Fruit fly (Drosophila melanogaster): Measurements from ENCODE around the gene CG5984.

The CG5984 gene

dm6 chr3R:27238438-27239301, 9.1 kb downstream of the CG5984 start, which contains the start of the genes CG31064 and PolA2 (continued):
- TF ChIP-seq sd (tag; optimal IDR thresholded peaks at IDR 0.05) (no peak), wor (GFP tag; IDR thresholded peaks at IDR 0.05) (no peak), CG32767 (GFP tag; IDR thresholded peaks at IDR 0.05) (no peak), CG3407 (GFP tag; optimal IDR thresholded peaks at IDR 0.05) (no peak), CG4854 (GFP tag; optimal IDR thresholded peaks at IDR 0.05) (no peak), shn (GFP tag; optimal IDR thresholded peaks at IDR 0.05) (no peak), Hr51 (GFP tag; optimal IDR thresholded peaks at IDR 0.05) (no peak), CG6272 (GFP tag; IDR thresholded peaks at IDR 0.05) (no peak), Sry-δ (GFP tag; optimal IDR thresholded peaks at IDR 0.05) (peak; percentile 94), CG31224 (GFP tag; IDR thresholded peaks at IDR 0.05) (no peak), CG1529 (GFP tag; optimal IDR thresholded peaks at IDR 0.05) (no peak), lola (GFP tag; optimal IDR thresholded peaks at IDR 0.05) (no peak), tgo (GFP tag; IDR thresholded peaks at IDR 0.05) (no peak), trem (tag; optimal IDR thresholded peaks at IDR 0.05) (peak; percentile 66), sim (GFP tag; IDR thresholded peaks at IDR 0.05) (no peak), CG8388 (GFP tag; optimal IDR thresholded peaks at IDR 0.05) (no peak), CG11696 (GFP tag; IDR thresholded peaks at IDR 0.05) (no peak), E2f1 (GFP tag; IDR thresholded peaks at IDR 0.05) (peak; percentile 67; the same call in 1 of the 2 replicates), Lpt (GFP tag; optimal IDR thresholded peaks at IDR 0.05) (no peak), NFAT (GFP tag; IDR thresholded peaks at IDR 0.05) (no peak), CG17802 (tag; optimal IDR thresholded peaks at IDR 0.05) (no peak), YL-1 (GFP tag; optimal IDR thresholded peaks at IDR 0.05) (peak; percentile 49), Nf-YA (GFP tag; IDR thresholded peaks at IDR 0.05) (no peak), Fer1 (GFP tag; optimal IDR thresholded peaks at IDR 0.05) (no peak), crol (GFP tag; IDR thresholded peaks at IDR 0.05) (no peak), gcm2 (GFP tag; optimal IDR thresholded peaks at IDR 0.05) (no peak), croc (GFP tag; conservative IDR thresholded peaks at IDR 0.05) (no peak), CG31388 (GFP tag; optimal IDR thresholded peaks at IDR 0.05) (no peak), CG7556 (GFP tag; optimal IDR thresholded peaks at IDR 0.05) (no peak), zen2 (GFP tag; IDR thresholded peaks at IDR 0.05; ENCODE audit: partially characterized antibody) (peak; percentile 90), CG8359 (GFP tag; optimal IDR thresholded peaks at IDR 0.05; ENCODE audit: borderline replicate concordance) (no peak), CG13624 (GFP tag; optimal IDR thresholded peaks at IDR 0.05) (peak; percentile 7), Optix (GFP tag; IDR thresholded peaks at IDR 0.05) (0 out of 3 replicates have a peak, but pooled peaks have one; percentile 5), CG7987 (GFP tag; optimal IDR thresholded peaks at IDR 0.05) (peak; percentile 11), ac (GFP tag; optimal IDR thresholded peaks at IDR 0.05) (peak; percentile 71), insv (GFP tag; optimal IDR thresholded peaks at IDR 0.05) (no peak), Opbp (GFP tag; IDR thresholded peaks at IDR 0.05; ENCODE audit: partially characterized antibody) (peak; percentile 80), tin (GFP tag; optimal IDR thresholded peaks at IDR 0.05) (no peak), ab (GFP tag; optimal IDR thresholded peaks at IDR 0.05) (no peak), CG14860 (GFP tag; IDR thresholded peaks at IDR 0.05; ENCODE audit: partially characterized antibody) (peak; percentile 79; the same call in 2 of the 3 replicates), CHES-1-like (GFP tag; optimal IDR thresholded peaks at IDR 0.05) (peak; percentile 29), grn (GFP tag; optimal IDR thresholded peaks at IDR 0.05) (no peak), CG13775 (GFP tag; optimal IDR thresholded peaks at IDR 0.05) (no peak), tio (GFP tag; optimal IDR thresholded peaks at IDR 0.05) (no peak), CG4282 (GFP tag; optimal IDR thresholded peaks at IDR 0.05) (no peak), CG18476 (GFP tag; optimal IDR thresholded peaks at IDR 0.05) (no peak), fd96Cb (tag; optimal IDR thresholded peaks at IDR 0.05) (no peak), CG2199 (GFP tag; IDR thresholded peaks at IDR 0.05) (no peak), BtbVII (GFP tag; optimal IDR thresholded peaks at IDR 0.05) (no peak)
